Fruit fly (Drosophila melanogaster) whole organism, embryonic: ENCODE measurements around the gene Sec15.

Experiments
- Awh ChIP-seq: fragments of 200-800 bp; sonication (Bioruptor generic); IDR thresholded peaks from 2 replicates; pipeline ENCODE4, ENCODE4 v1.3.6; 2022; ENCODE audit warnings: missing biosample characterization, missing genetic modification characterization
- Bgb ChIP-seq: fragments of 200-800 bp; sonication (Bioruptor generic); IDR thresholded peaks from 2 replicates; pipeline ENCODE4 v1.3.6; 2022; ENCODE audit warnings: missing biosample characterization, missing genetic modification characterization; ENCODE audit not compliant: partially characterized antibody
- CG12744 ChIP-seq: fragments of 200-800 bp; sonication (Bioruptor generic); optimal IDR thresholded peaks from 2 replicates; lab custom pipeline; 2016; ENCODE audit warnings: missing biosample characterization, missing genetic modification characterization
- CG13424 ChIP-seq: fragments of 200-800 bp; sonication (Bioruptor generic); optimal IDR thresholded peaks from 2 replicates; lab custom pipeline; 2019; ENCODE audit warnings: missing biosample characterization, mild to moderate bottlenecking, missing genetic modification characterization, moderate library complexity
- CG14050 ChIP-seq: fragments of 200-800 bp; sonication (Bioruptor generic); IDR thresholded peaks from 3 replicates; pipeline ENCODE4 v1.3.6; 2022; ENCODE audit warnings: missing biosample characterization, missing genetic modification characterization
- CG14667 ChIP-seq: fragments of 200-800 bp; sonication (Bioruptor generic); IDR thresholded peaks from 2 replicates; pipeline ENCODE4 v1.3.6; 2022; ENCODE audit warnings: missing biosample characterization, missing genetic modification characterization
- CG16779 ChIP-seq: fragments of 200-800 bp; sonication (Bioruptor generic); IDR thresholded peaks from 2 replicates; pipeline ENCODE4 v1.3.6; 2022; ENCODE audit warnings: missing biosample characterization, missing genetic modification characterization
- CG2875 ChIP-seq: fragments of 200-800 bp; sonication (Bioruptor generic); optimal IDR thresholded peaks from 2 replicates; lab custom pipeline; 2017; ENCODE audit warnings: missing biosample characterization, mild to moderate bottlenecking, missing genetic modification characterization, missing genetic modification reagents
- CG31224 ChIP-seq: fragments of 200-800 bp; sonication (Bioruptor generic); IDR thresholded peaks from 2 replicates; pipeline ENCODE4 v1.3.6; 2022; ENCODE audit warnings: missing biosample characterization, missing genetic modification characterization
- CG3163 ChIP-seq: fragments of 200-800 bp; sonication (Bioruptor generic); optimal IDR thresholded peaks from 3 replicates; lab custom pipeline; 2016; ENCODE audit warnings: missing biosample characterization, missing genetic modification characterization
- CG4282 ChIP-seq: fragments of 200-800 bp; sonication (Bioruptor generic); optimal IDR thresholded peaks from 2 replicates; lab custom pipeline; 2016; ENCODE audit warnings: missing biosample characterization, missing genetic modification characterization
- CG4328 ChIP-seq: fragments of 200-800 bp; sonication (Bioruptor generic); optimal IDR thresholded peaks from 3 replicates; lab custom pipeline; 2017; ENCODE audit warnings: missing biosample characterization, missing genetic modification reagents, missing genetic modification characterization
- CG43689 ChIP-seq: fragments of 200-800 bp; sonication (Bioruptor generic); IDR thresholded peaks from 2 replicates; pipeline ENCODE4 v1.3.6; 2022; ENCODE audit warnings: missing biosample characterization, missing genetic modification characterization
- CG4424 ChIP-seq: fragments of 200-800 bp; sonication (Bioruptor generic); optimal IDR thresholded peaks from 3 replicates; lab custom pipeline; 2016; ENCODE audit warnings: missing biosample characterization, missing genetic modification characterization
- CG6175 ChIP-seq: fragments of 200-800 bp; sonication (Bioruptor generic); IDR thresholded peaks from 3 replicates; pipeline ENCODE4 v1.3.6; 2022; ENCODE audit warnings: missing biosample characterization, missing genetic modification characterization
- CG6791 ChIP-seq: fragments of 200-800 bp; sonication (Bioruptor generic); IDR thresholded peaks from 3 replicates; pipeline ENCODE4 v1.3.6; 2022; ENCODE audit warnings: missing biosample characterization, missing genetic modification characterization; ENCODE audit not compliant: partially characterized antibody
- CG7556 ChIP-seq: fragments of 200-800 bp; sonication (Bioruptor generic); optimal IDR thresholded peaks from 2 replicates; lab custom pipeline; 2017; ENCODE audit warnings: missing biosample characterization, mild to moderate bottlenecking, missing genetic modification characterization
- CG8281 ChIP-seq: fragments of 200-800 bp; sonication (Bioruptor generic); optimal IDR thresholded peaks from 2 replicates; lab custom pipeline; 2018; ENCODE audit warnings: missing biosample characterization, mild to moderate bottlenecking, missing genetic modification characterization, moderate library complexity
- CG9437 ChIP-seq: fragments of 200-800 bp; sonication (Bioruptor generic); optimal IDR thresholded peaks from 2 replicates; lab custom pipeline; 2018; ENCODE audit warnings: missing biosample characterization, mild to moderate bottlenecking, missing genetic modification characterization
- CG9932 ChIP-seq: fragments of 200-800 bp; sonication (Bioruptor generic); IDR thresholded peaks from 2 replicates; pipeline ENCODE4 v1.3.6; 2022; ENCODE audit warnings: missing biosample characterization, missing genetic modification characterization
- Chrac-16 ChIP-seq: fragments of 200-800 bp; sonication (Bioruptor generic); optimal IDR thresholded peaks from 3 replicates; lab custom pipeline; 2016; ENCODE audit warnings: missing biosample characterization, missing genetic modification characterization
- CkIIα-i1 ChIP-seq: fragments of 200-800 bp; sonication (Bioruptor generic); IDR thresholded peaks from 2 replicates; pipeline ENCODE4 v1.3.6; 2022; ENCODE audit warnings: missing biosample characterization, missing genetic modification characterization
- D19A ChIP-seq: fragments of 200-800 bp; optimal IDR thresholded peaks from 3 replicates; lab custom pipeline; 2019; ENCODE audit warnings: missing biosample characterization, mild to moderate bottlenecking, missing genetic modification characterization, moderate library complexity
- Dp ChIP-seq: fragments of 200-800 bp; sonication (Bioruptor generic); optimal IDR thresholded peaks from 2 replicates; lab custom pipeline; 2018; ENCODE audit warnings: missing biosample characterization, mild to moderate bottlenecking, missing genetic modification characterization, moderate library complexity
- Drgx ChIP-seq: fragments of 200-800 bp; sonication (Bioruptor generic); IDR thresholded peaks from 2 replicates; pipeline ENCODE4 v1.3.6; 2022; ENCODE audit warnings: missing biosample characterization, missing genetic modification characterization
- Ets97D ChIP-seq: fragments of 200-800 bp; sonication (Bioruptor generic); optimal IDR thresholded peaks from 3 replicates; lab custom pipeline; 2016; ENCODE audit warnings: missing biosample characterization, missing genetic modification characterization
- HHEX ChIP-seq: fragments of 200-800 bp; sonication (Bioruptor generic); optimal IDR thresholded peaks from 3 replicates; lab custom pipeline; 2017; ENCODE audit warnings: missing biosample characterization, mild to moderate bottlenecking, missing genetic modification characterization, missing genetic modification reagents
- Mad ChIP-seq: fragments of 200-800 bp; sonication (Bioruptor generic); optimal IDR thresholded peaks from 2 replicates; lab custom pipeline; 2016; ENCODE audit warnings: missing biosample characterization, missing genetic modification characterization
- Mes4 ChIP-seq: fragments of 200-800 bp; sonication (Bioruptor generic); optimal IDR thresholded peaks from 2 replicates; lab custom pipeline; 2016; ENCODE audit warnings: missing biosample characterization, missing genetic modification characterization
- Neu2 ChIP-seq: fragments of 200-800 bp; sonication (Bioruptor generic); optimal IDR thresholded peaks from 3 replicates; lab custom pipeline; 2016; ENCODE audit warnings: missing biosample characterization, missing genetic modification characterization, borderline replicate concordance
- NfI ChIP-seq: fragments of 200-800 bp; sonication (Bioruptor generic); optimal IDR thresholded peaks from 3 replicates; lab custom pipeline; 2018; ENCODE audit warnings: missing biosample characterization, mild to moderate bottlenecking, missing genetic modification characterization, moderate library complexity
- Ptx1 ChIP-seq: fragments of 200-800 bp; sonication (Bioruptor generic); IDR thresholded peaks from 2 replicates; pipeline ENCODE4 v1.3.6; 2022; ENCODE audit warnings: missing biosample characterization, missing genetic modification characterization
- Rfx ChIP-seq: fragments of 200-800 bp; sonication (Bioruptor generic); IDR thresholded peaks from 2 replicates; pipeline ENCODE4 v1.3.6; 2022; ENCODE audit warnings: missing biosample characterization, missing genetic modification characterization
- Scr ChIP-seq: fragments of 200-800 bp; sonication (Bioruptor generic); IDR thresholded peaks from 2 replicates; pipeline ENCODE4 v1.3.6; 2022; ENCODE audit warnings: missing biosample characterization, missing genetic modification characterization; ENCODE audit not compliant: partially characterized antibody
- Vsx1 ChIP-seq: fragments of 200-800 bp; sonication (Bioruptor generic); optimal IDR thresholded peaks from 2 replicates; lab custom pipeline; 2017; ENCODE audit warnings: missing biosample characterization, mild to moderate bottlenecking, missing genetic modification characterization, missing genetic modification reagents
- Xrp1 ChIP-seq: fragments of 200-800 bp; sonication (Bioruptor generic); IDR thresholded peaks from 2 replicates; pipeline ENCODE4 v1.3.6; 2022; ENCODE audit warnings: missing biosample characterization, missing genetic modification characterization
- cad ChIP-seq: fragments of >200 bp; optimal IDR thresholded peaks from 2 replicates; lab custom pipeline; 2017; ENCODE audit warnings: missing biosample characterization, missing genetic modification characterization
- corto ChIP-seq: fragments of 200-800 bp; sonication (Bioruptor generic); optimal IDR thresholded peaks from 2 replicates; lab custom pipeline; 2016; ENCODE audit warnings: missing biosample characterization, mild to moderate bottlenecking, missing genetic modification characterization, moderate library complexity
- dmrt99B ChIP-seq: fragments of 200-800 bp; sonication (Bioruptor generic); optimal IDR thresholded peaks from 2 replicates; lab custom pipeline; 2018; ENCODE audit warnings: missing biosample characterization, mild to moderate bottlenecking, missing genetic modification characterization, moderate library complexity
- eyg ChIP-seq: fragments of 200-800 bp; sonication (Bioruptor generic); optimal IDR thresholded peaks from 3 replicates; lab custom pipeline; 2016; ENCODE audit warnings: missing biosample characterization, missing genetic modification characterization
- fd64A ChIP-seq: fragments of 200-800 bp; sonication (Bioruptor generic); optimal IDR thresholded peaks from 3 replicates; lab custom pipeline; 2018; ENCODE audit warnings: missing biosample characterization, mild to moderate bottlenecking, missing genetic modification characterization
- nau ChIP-seq: fragments of 200-800 bp; sonication (Bioruptor generic); optimal IDR thresholded peaks from 3 replicates; lab custom pipeline; 2017; ENCODE audit warnings: missing biosample characterization, mild to moderate bottlenecking, missing genetic modification characterization, missing genetic modification reagents
- prd ChIP-seq, 3 experiments: fragments of >200 bp in 2 of 3; fragments of 200-800 bp in 1 of 3; sonication (Bioruptor generic) in 1 of 3; optimal IDR thresholded peaks in 2 of 3; IDR thresholded peaks in 1 of 3; 2 replicates in 2 of 3; 3 replicates in 1 of 3; pipeline versions ENCODE4 v1.3.6 to Lab custom; 2017 to 2022; ENCODE audit warnings: missing biosample characterization in 1 of 3, missing genetic modification characterization in 1 of 3
- sc ChIP-seq, 3 experiments: fragments of >200 bp in 2 of 3; fragments of 200-800 bp in 1 of 3; sonication (Bioruptor generic) in 1 of 3; optimal IDR thresholded peaks; 2 replicates in 2 of 3; 3 replicates in 1 of 3; lab custom pipeline; 2017; ENCODE audit warnings: mild to moderate bottlenecking in 1 of 3, missing biosample characterization in 1 of 3, missing genetic modification characterization in 1 of 3, missing genetic modification reagents in 1 of 3
- scrt ChIP-seq: fragments of 200-800 bp; sonication (Bioruptor generic); optimal IDR thresholded peaks from 2 replicates; lab custom pipeline; 2018; ENCODE audit warnings: missing biosample characterization, mild to moderate bottlenecking, missing genetic modification characterization, moderate library complexity
- sens-2 ChIP-seq: fragments of 200-800 bp; sonication (Bioruptor generic); IDR thresholded peaks from 2 replicates; pipeline ENCODE4 v1.3.6; 2022; ENCODE audit warnings: missing biosample characterization, missing genetic modification characterization
- shn ChIP-seq: fragments of 200-800 bp; sonication (Bioruptor generic); optimal IDR thresholded peaks from 3 replicates; lab custom pipeline; 2016; ENCODE audit warnings: missing biosample characterization, missing genetic modification characterization
- sqz ChIP-seq: fragments of 200-800 bp; sonication (Bioruptor generic); optimal IDR thresholded peaks from 3 replicates; lab custom pipeline; 2018; ENCODE audit warnings: missing biosample characterization, mild to moderate bottlenecking, missing genetic modification characterization

Gene Sec15

DNA sequence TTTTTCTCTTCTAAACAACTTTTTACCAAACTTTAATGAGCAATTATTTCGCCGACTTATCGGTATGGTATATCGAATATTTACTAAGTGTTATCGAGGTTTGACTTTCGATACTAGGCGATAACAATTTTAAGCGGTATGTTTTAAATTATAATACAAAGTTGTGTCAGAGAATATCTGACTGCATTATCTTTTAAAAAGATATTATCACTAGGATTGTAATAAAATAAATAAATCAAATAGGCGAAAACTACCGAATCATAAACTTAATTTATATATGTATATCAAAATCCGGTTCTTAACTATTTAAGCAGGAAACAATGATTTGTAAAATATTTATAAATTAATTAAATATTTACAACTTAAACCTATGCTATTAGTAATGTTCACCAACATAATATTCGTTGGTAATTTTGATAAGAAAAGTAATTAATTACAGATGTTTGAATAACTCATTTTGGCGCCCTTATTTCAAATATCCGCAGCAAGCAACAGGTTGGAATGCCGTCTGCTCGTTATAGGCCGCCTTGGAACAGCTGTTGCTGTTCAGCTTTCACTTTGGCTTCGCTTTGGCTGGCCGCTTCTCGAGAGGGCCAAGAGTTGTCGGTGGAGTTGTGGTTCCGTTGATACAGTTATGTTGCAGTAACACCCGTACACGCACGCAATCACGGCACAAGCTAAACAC, at the start of gene Sec15, which contains the start of gene rtet (continued):
- TF ChIP-seq CG9932 (GFP tag; lab: Robert Waterston, UW) (peak; percentile 57), Ptx1 (GFP tag; lab: Robert Waterston, UW) (peak; percentile 48; the same call in 1 of the 2 replicates), CG7556 (GFP tag; lab: Kevin White, UChicago) (peak; percentile 17), HHEX (peak; percentile 37), scrt (GFP tag; lab: Kevin White, UChicago) (peak; percentile 97), CG9437 (GFP tag; lab: Kevin White, UChicago) (peak; percentile 50), Mes4 (GFP tag; lab: Kevin White, UChicago) (peak; percentile 3), D19A (tag; lab: Kevin White, UChicago) (no peak), CG4328 (peak; percentile 72), Xrp1 (GFP tag; lab: Robert Waterston, UW) (peak; percentile 80), CG6791 (GFP tag; lab: Robert Waterston, UW) (peak; percentile 48; the same call in 1 of the 3 replicates), CG31224 (GFP tag; lab: Robert Waterston, UW) (no peak), CG14667 (GFP tag; lab: Robert Waterston, UW) (no peak), CG13424 (tag; lab: Kevin White, UChicago) (peak; percentile 91), Drgx (GFP tag; lab: Robert Waterston, UW) (0 out of 2 replicates have a peak, but pooled peaks have one; percentile 19), Neu2 (GFP tag; lab: Kevin White, UChicago) (no peak), Rfx (GFP tag; lab: Robert Waterston, UW) (peak; percentile 72), CkIIα-i1 (GFP tag; lab: Robert Waterston, UW) (no peak), Chrac-16 (GFP tag; lab: Kevin White, UChicago) (peak; percentile 47), NfI (GFP tag; lab: Kevin White, UChicago) (peak; percentile 73), Bgb (GFP tag; lab: Robert Waterston, UW) (peak; percentile 34), CG14050 (GFP tag; lab: Robert Waterston, UW) (peak; percentile 13; the same call in 1 of the 3 replicates), Vsx1 (GFP tag; lab: Kevin White, UChicago) (no peak), CG2875 (GFP tag; lab: Kevin White, UChicago) (no peak), CG43689 (GFP tag; lab: Robert Waterston, UW) (no peak), CG4424 (GFP tag; lab: Kevin White, UChicago) (peak; percentile 54), corto (no peak), sc (optimal IDR thresholded peaks at IDR 0.05; lab: Kevin White, UChicago) (no peak), sc (GFP tag; optimal IDR thresholded peaks at IDR 0.05; lab: Kevin White, UChicago) (peak; percentile 5), shn (no peak), dmrt99B (tag; lab: Kevin White, UChicago) (no peak), CG16779 (GFP tag; lab: Robert Waterston, UW) (0 out of 2 replicates have a peak, but pooled peaks have one; percentile 26), Ets97D (GFP tag; lab: Kevin White, UChicago) (peak; percentile 17), Mad (GFP tag; lab: Kevin White, UChicago) (peak; percentile 48), sens-2 (GFP tag; lab: Robert Waterston, UW) (peak; percentile 34; the same call in 1 of the 2 replicates), sqz (no peak), CG12744 (GFP tag; lab: Kevin White, UChicago) (no peak), eyg (GFP tag; lab: Kevin White, UChicago) (no peak), CG8281 (tag; lab: Kevin White, UChicago) (no peak), nau (GFP tag; lab: Kevin White, UChicago) (no peak), Awh (GFP tag; lab: Robert Waterston, UW) (no peak), CG3163 (GFP tag; lab: Kevin White, UChicago) (no peak), Dp (peak; percentile 80), cad (no peak), CG4282 (GFP tag; lab: Kevin White, UChicago) (no peak), CG6175 (GFP tag; lab: Robert Waterston, UW) (no peak), fd64A (GFP tag; lab: Kevin White, UChicago) (no peak), prd (optimal IDR thresholded peaks at IDR 0.05; lab: Kevin White, UChicago) (no peak), prd (GFP tag; IDR thresholded peaks at IDR 0.05; lab: Robert Waterston, UW) (peak; percentile 47; the same call in 2 of the 3 replicates), Scr (GFP tag; lab: Robert Waterston, UW) (peak; percentile 64)
